Worm (Caenorhabditis elegans) whole organism, L3 larva: ENCODE results near the gene mau-8.

ENCODE experiments used
- ama-1 ChIP-seq: fragments of 150-350 bp; optimal IDR thresholded peaks from 2 replicates; lab custom pipeline; 2018
- fkh-10 ChIP-seq: sonication (generic microtip); optimal IDR thresholded peaks from 2 replicates; lab custom pipeline; 2017; ENCODE audit warnings: missing biosample characterization, missing genetic modification reagents, missing genetic modification characterization
- fos-1 ChIP-seq: fragments of 150-350 bp; optimal IDR thresholded peaks from 2 replicates; lab custom pipeline; 2014; ENCODE audit warnings: missing biosample characterization, missing genetic modification characterization
- lin-39 ChIP-seq: fragments of 150-350 bp; optimal IDR thresholded peaks from 2 replicates; lab custom pipeline; 2018; ENCODE audit warnings: missing biosample characterization, missing genetic modification reagents, missing genetic modification characterization
- nhr-12 ChIP-seq: fragments of 150-350 bp; optimal IDR thresholded peaks from 2 replicates; lab custom pipeline; 2014; ENCODE audit warnings: missing biosample characterization, missing genetic modification characterization
- nhr-77 ChIP-seq: fragments of 150-350 bp; optimal IDR thresholded peaks from 2 replicates; lab custom pipeline; 2014; ENCODE audit warnings: missing biosample characterization, missing genetic modification characterization
- skn-1 ChIP-seq: fragments of 150-350 bp; optimal IDR thresholded peaks from 2 replicates; lab custom pipeline; 2014; ENCODE audit warnings: missing biosample characterization, missing genetic modification characterization

DNA sequence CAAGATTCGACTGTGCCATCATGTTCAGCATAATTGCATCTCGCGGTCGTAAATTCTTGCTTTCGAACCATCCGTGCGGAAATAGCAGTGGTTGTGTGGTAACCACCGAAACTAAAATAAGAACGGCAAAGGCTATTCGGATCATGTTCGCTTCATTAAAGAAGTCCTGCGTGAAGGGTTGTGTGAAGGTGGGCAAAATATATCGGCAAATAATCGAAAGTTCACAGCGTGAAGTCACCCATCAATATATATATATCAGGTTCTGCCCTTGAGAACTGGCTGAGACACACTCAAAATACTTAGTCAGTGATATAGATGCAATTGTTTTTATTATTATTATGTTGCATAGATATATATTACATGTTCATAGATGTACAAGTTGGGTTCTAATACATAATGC is 30.2 kb downstream of the mau-8 start, which contains the start of gene Y62E10A.19:
- no peak for TF ChIP-seq skn-1 (tag; lab: Kevin White, UChicago)
- no peak for TF ChIP-seq nhr-12 (tag; lab: Kevin White, UChicago)
- no peak for TF ChIP-seq fkh-10 (GFP tag; lab: Kevin White, UChicago)
- no peak for TF ChIP-seq lin-39 (tag; lab: Kevin White, UChicago)
- TF ChIP-seq nhr-77 = no peak
- no peak for TF ChIP-seq fos-1 (tag; lab: Kevin White, UChicago)
- no peak for TF ChIP-seq ama-1 (lab: Kevin White, UChicago)
